Fruit fly (Drosophila melanogaster) whole organism, wandering third instar larva: Measurements from ENCODE around the gene PIP82.
A peak's percentile ranks its signal among the peaks of the same experiment; 100 is the strongest.

ENCODE experiments used
- Abd-B ChIP-seq: fragments of >200 bp; optimal IDR thresholded peaks from 2 replicates; lab custom pipeline; 2017; ENCODE audit warnings: missing biosample characterization, missing genetic modification characterization
- CG9705 ChIP-seq: fragments of 200-800 bp; sonication (Bioruptor generic); optimal IDR thresholded peaks from 2 replicates; lab custom pipeline; 2018; ENCODE audit warnings: missing biosample characterization, mild to moderate bottlenecking, missing genetic modification characterization
- CrebA ChIP-seq: fragments of 200-800 bp; sonication (Bioruptor generic); optimal IDR thresholded peaks from 2 replicates; lab custom pipeline; 2016; ENCODE audit warnings: missing biosample characterization, mild to moderate bottlenecking, missing genetic modification characterization, borderline replicate concordance
- Dfd ChIP-seq: fragments of >200 bp; optimal IDR thresholded peaks from 2 replicates; lab custom pipeline; 2017; ENCODE audit warnings: missing biosample characterization, missing genetic modification characterization
- Dif ChIP-seq: fragments of 200-275, 200-300 bp; sonication (Bioruptor generic); optimal IDR thresholded peaks from 2 replicates; lab custom pipeline; 2018; ENCODE audit warnings: missing biosample characterization, missing genetic modification characterization; ENCODE audit not compliant: partially characterized antibody
- GATAd ChIP-seq: sonication (Bioruptor generic); optimal IDR thresholded peaks from 2 replicates; lab custom pipeline; 2016; ENCODE audit warnings: missing biosample characterization, missing genetic modification characterization
- HLH106 ChIP-seq: fragments of 200-800 bp; optimal IDR thresholded peaks from 3 replicates; lab custom pipeline; 2019; ENCODE audit warnings: missing biosample characterization, mild to moderate bottlenecking, missing genetic modification characterization, moderate library complexity
- Hnf4 ChIP-seq: fragments of 200-800 bp; sonication (Bioruptor generic); optimal IDR thresholded peaks from 2 replicates; lab custom pipeline; 2016; ENCODE audit warnings: missing biosample characterization, mild to moderate bottlenecking, missing genetic modification characterization
- Hr83 ChIP-seq: fragments of 200-300 bp; sonication (Bioruptor generic); optimal IDR thresholded peaks from 2 replicates; lab custom pipeline; 2016; ENCODE audit warnings: missing biosample characterization, mild to moderate bottlenecking, missing genetic modification characterization, moderate library complexity; ENCODE audit not compliant: poor library complexity, severe bottlenecking
- Jra ChIP-seq: sonication (Bioruptor generic); optimal IDR thresholded peaks from 2 replicates; lab custom pipeline; 2016; ENCODE audit warnings: missing biosample characterization, missing genetic modification characterization
- Myc ChIP-seq: fragments of >200 bp; optimal IDR thresholded peaks from 2 replicates; lab custom pipeline; 2017
- OdsH ChIP-seq: fragments of 200-800 bp; sonication (Bioruptor generic); optimal IDR thresholded peaks from 2 replicates; lab custom pipeline; 2016; ENCODE audit warnings: missing biosample characterization, mild to moderate bottlenecking, missing genetic modification characterization
- Rel ChIP-seq, 2 experiments: fragments of 200-800 bp; sonication (Bioruptor generic) in 1 of 2; optimal IDR thresholded peaks; 2 replicates in 1 of 2; 3 replicates in 1 of 2; lab custom pipeline; 2016 to 2019; ENCODE audit warnings: mild to moderate bottlenecking in 2 of 2, missing biosample characterization in 2 of 2, missing genetic modification characterization in 2 of 2, moderate library complexity in 1 of 2
- Sp1 ChIP-seq: fragments of 200-800 bp; sonication (Bioruptor generic); optimal IDR thresholded peaks from 3 replicates; lab custom pipeline; 2019; ENCODE audit warnings: missing biosample characterization, mild to moderate bottlenecking, missing genetic modification characterization, moderate library complexity
- Vsx2 ChIP-seq: fragments of 200-300, 225-300 bp; sonication (Bioruptor generic); optimal IDR thresholded peaks from 2 replicates; lab custom pipeline; 2018; ENCODE audit warnings: missing biosample characterization, missing genetic modification characterization; ENCODE audit not compliant: partially characterized antibody
- br ChIP-seq: fragments of 200-800 bp; sonication (Bioruptor generic); optimal IDR thresholded peaks from 2 replicates; lab custom pipeline; 2016; ENCODE audit warnings: missing biosample characterization, missing genetic modification characterization
- brk ChIP-seq: fragments of 200-800 bp; sonication (Bioruptor generic); optimal IDR thresholded peaks from 2 replicates; lab custom pipeline; 2016; ENCODE audit warnings: missing biosample characterization, mild to moderate bottlenecking, missing genetic modification characterization
- dl ChIP-seq, 2 experiments: fragments of 175-275, 200-275 bp in 1 of 2; fragments of 200-275 bp in 1 of 2; sonication (Bioruptor generic); optimal IDR thresholded peaks; lab custom pipeline; 2018; ENCODE audit warnings: mild to moderate bottlenecking in 2 of 2, missing biosample characterization in 2 of 2, missing genetic modification characterization in 2 of 2, moderate library complexity in 2 of 2; ENCODE audit not compliant: partially characterized antibody in 2 of 2, insufficient read depth in 1 of 2
- dmrt93B ChIP-seq: fragments of 200-800 bp; sonication (Bioruptor generic); optimal IDR thresholded peaks from 2 replicates; lab custom pipeline; 2018; ENCODE audit warnings: missing biosample characterization, mild to moderate bottlenecking, missing genetic modification characterization
- dsf ChIP-seq: sonication (Bioruptor generic); optimal IDR thresholded peaks from 2 replicates; lab custom pipeline; 2016; ENCODE audit warnings: missing biosample characterization, missing genetic modification characterization, borderline replicate concordance
- ey ChIP-seq: fragments of 200-800 bp; sonication (Bioruptor generic); optimal IDR thresholded peaks from 2 replicates; lab custom pipeline; 2016; ENCODE audit warnings: missing biosample characterization, missing genetic modification characterization
- foxo ChIP-seq, 2 experiments: fragments of 200-800 bp; sonication (Bioruptor generic); optimal IDR thresholded peaks; 2 replicates in 1 of 2; 3 replicates in 1 of 2; lab custom pipeline; 2016 to 2017; ENCODE audit warnings: missing biosample characterization in 2 of 2, missing genetic modification characterization in 2 of 2
- fru ChIP-seq: fragments of 200-800 bp; sonication (Bioruptor generic); optimal IDR thresholded peaks from 3 replicates; lab custom pipeline; 2016; ENCODE audit warnings: missing biosample characterization, mild to moderate bottlenecking, missing genetic modification characterization
- h ChIP-seq: fragments of 200-800 bp; sonication (Bioruptor generic); optimal IDR thresholded peaks from 3 replicates; lab custom pipeline; 2016; ENCODE audit warnings: missing biosample characterization, mild to moderate bottlenecking, missing genetic modification characterization
- jim ChIP-seq: fragments of 175-275, 200-325 bp; sonication (Bioruptor generic); optimal IDR thresholded peaks from 2 replicates; lab custom pipeline; 2016; ENCODE audit warnings: missing biosample characterization, mild to moderate bottlenecking, missing genetic modification characterization
- pan ChIP-seq: fragments of >200 bp; optimal IDR thresholded peaks from 2 replicates; lab custom pipeline; 2017
- psq ChIP-seq: fragments of 200-800 bp; sonication (Bioruptor generic); optimal IDR thresholded peaks from 3 replicates; lab custom pipeline; 2017; ENCODE audit warnings: missing biosample characterization, mild to moderate bottlenecking, missing genetic modification characterization, moderate library complexity
- rgr ChIP-seq: fragments of 200-800 bp; sonication (Bioruptor generic); optimal IDR thresholded peaks from 3 replicates; lab custom pipeline; 2016; ENCODE audit warnings: missing biosample characterization, mild to moderate bottlenecking, missing genetic modification characterization
- sage ChIP-seq: fragments of 200-800 bp; sonication (Bioruptor generic); optimal IDR thresholded peaks from 2 replicates; lab custom pipeline; 2016; ENCODE audit warnings: missing biosample characterization, mild to moderate bottlenecking, missing genetic modification characterization
- tai ChIP-seq: sonication (Bioruptor generic); optimal IDR thresholded peaks from 2 replicates; lab custom pipeline; 2016; ENCODE audit warnings: missing biosample characterization, missing genetic modification characterization
- usp ChIP-seq: fragments of >200 bp; optimal IDR thresholded peaks from 2 replicates; lab custom pipeline; 2017; ENCODE audit warnings: missing biosample characterization, missing genetic modification characterization

Gene PIP82

dm6 chrX:8517121-8518024 is 12.1 kb downstream of the PIP82 start, which contains the start of gene Nrg:
Gene Nrg, plus strand, starts transcription at chrX:8517373.
- TF ChIP-seq brk (GFP tag; lab: Kevin White, UChicago) = peak; percentile 64
- no peak for TF ChIP-seq pan (lab: Kevin White, UChicago)
- TF ChIP-seq psq (GFP tag; lab: Kevin White, UChicago) = peak; percentile 5
- no peak for TF ChIP-seq OdsH
- TF ChIP-seq Vsx2 (GFP tag; lab: Kevin White, UChicago) = peak; percentile 89
- TF ChIP-seq dl (GFP tag; optimal IDR thresholded peaks at IDR 0.05; lab: Kevin White, UChicago; ENCODE audit: insufficient read depth in 1 of 2, partially characterized antibody in 2 of 2) = no peak
- no peak for TF ChIP-seq Rel (GFP tag; optimal IDR thresholded peaks at IDR 0.05; lab: Kevin White, UChicago)
- peak; percentile 42 for TF ChIP-seq Rel (tag; optimal IDR thresholded peaks at IDR 0.05; lab: Kevin White, UChicago)
- TF ChIP-seq Dfd (GFP tag; lab: Kevin White, UChicago) = peak; percentile 6
- TF ChIP-seq GATAd (GFP tag; lab: Kevin White, UChicago) = no peak
- TF ChIP-seq Hr83 (GFP tag; lab: Kevin White, UChicago) = no peak
- TF ChIP-seq foxo (GFP tag; optimal IDR thresholded peaks at IDR 0.05; lab: Kevin White, UChicago) = peak in 1 of 2 experiments; percentile 21
- no peak for TF ChIP-seq Myc (lab: Kevin White, UChicago)
- peak; percentile 27 for TF ChIP-seq Sp1 (GFP tag; lab: Kevin White, UChicago)
- TF ChIP-seq fru (GFP tag; lab: Kevin White, UChicago) = peak; percentile 41
- TF ChIP-seq h (GFP tag; lab: Kevin White, UChicago) = peak; percentile 8
- no peak for TF ChIP-seq tai (GFP tag; lab: Kevin White, UChicago)
- TF ChIP-seq usp (GFP tag; lab: Kevin White, UChicago) = no peak
- no peak for TF ChIP-seq dsf
- peak; percentile 32 for TF ChIP-seq Jra (GFP tag; lab: Kevin White, UChicago)
- peak; percentile 24 for TF ChIP-seq rgr (GFP tag; lab: Kevin White, UChicago)
- peak; percentile 31 for TF ChIP-seq br (GFP tag; lab: Kevin White, UChicago)
- TF ChIP-seq CrebA (GFP tag; lab: Kevin White, UChicago) = peak; percentile 17
- no peak for TF ChIP-seq CG9705
- no peak for TF ChIP-seq HLH106 (tag; lab: Kevin White, UChicago)
- no peak for TF ChIP-seq Dif (GFP tag; lab: Kevin White, UChicago)
- peak; percentile 13 for TF ChIP-seq ey (GFP tag; lab: Kevin White, UChicago)
- TF ChIP-seq Hnf4 = peak; percentile 28
- no peak for TF ChIP-seq Abd-B (GFP tag; lab: Kevin White, UChicago)
- TF ChIP-seq, all 38 proteins: peak for 15

dm6 chrX:8512251-8512650 is 17.2 kb downstream of the PIP82 start:
- TF ChIP-seq tai (GFP tag; lab: Kevin White, UChicago) (no peak), psq (GFP tag; lab: Kevin White, UChicago) (no peak), Hr83 (GFP tag; lab: Kevin White, UChicago) (no peak), jim (no peak), Myc (lab: Kevin White, UChicago) (no peak), h (GFP tag; lab: Kevin White, UChicago) (no peak), fru (GFP tag; lab: Kevin White, UChicago) (no peak), Dfd (GFP tag; lab: Kevin White, UChicago) (no peak), dmrt93B (GFP tag; lab: Kevin White, UChicago) (no peak), sage (no peak), Sp1 (GFP tag; lab: Kevin White, UChicago) (no peak), GATAd (GFP tag; lab: Kevin White, UChicago) (no peak), HLH106 (tag; lab: Kevin White, UChicago) (no peak)
- TF ChIP-seq, all 38 proteins: peak for 0

DNA sequence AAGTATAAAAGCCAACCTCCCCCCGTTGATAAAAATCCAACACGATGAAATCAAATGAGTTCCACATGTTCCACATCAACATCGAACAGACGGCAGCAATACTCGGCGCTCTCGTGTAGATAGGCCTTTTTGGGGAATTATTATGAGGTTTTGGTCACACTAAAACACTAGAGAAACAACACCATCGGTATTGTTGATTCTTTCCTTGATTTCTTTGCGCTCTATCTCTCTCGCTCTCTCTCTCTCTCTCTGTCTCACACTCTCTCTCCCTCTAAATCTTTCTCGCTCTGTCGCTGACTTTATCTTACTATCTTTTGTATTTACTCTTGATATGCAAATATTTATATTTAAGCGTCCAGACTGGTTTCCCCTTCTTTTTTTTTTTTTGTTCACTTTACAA is 18.8 kb downstream of the PIP82 start:
- no peak for TF ChIP-seq brk (GFP tag; lab: Kevin White, UChicago)
- TF ChIP-seq jim = no peak
- no peak for TF ChIP-seq GATAd (GFP tag; lab: Kevin White, UChicago)
- TF ChIP-seq Vsx2 (GFP tag; lab: Kevin White, UChicago) = peak; percentile 68
- TF ChIP-seq CG9705 = no peak
